Worm (Caenorhabditis elegans) whole organism, L3 larva: ENCODE data around the gene prkl-1.

ENCODE experiments used
- R02D3.7 ChIP-seq: fragments of 150-350 bp; optimal IDR thresholded peaks from 2 replicates; lab custom pipeline; 2014; ENCODE audit warnings: missing biosample characterization, missing genetic modification characterization
- ama-1 ChIP-seq: fragments of 150-350 bp; optimal IDR thresholded peaks from 2 replicates; lab custom pipeline; 2018
- ceh-9 ChIP-seq: sonication (generic microtip); optimal IDR thresholded peaks from 2 replicates; lab custom pipeline; 2018; ENCODE audit warnings: missing biosample characterization, missing genetic modification characterization
- elt-2 ChIP-seq: sonication (generic microtip); optimal IDR thresholded peaks from 2 replicates; lab custom pipeline; 2016; ENCODE audit warnings: missing genetic modification reagents, mild to moderate bottlenecking, missing genetic modification characterization, missing compliant biosample characterization
- fos-1 ChIP-seq: fragments of 150-350 bp; optimal IDR thresholded peaks from 2 replicates; lab custom pipeline; 2014; ENCODE audit warnings: missing biosample characterization, missing genetic modification characterization
- mdl-1 ChIP-seq: fragments of 150-350 bp; optimal IDR thresholded peaks from 2 replicates; lab custom pipeline; 2014; ENCODE audit warnings: missing biosample characterization, missing genetic modification characterization
- nhr-237 ChIP-seq: fragments of 150-350 bp; optimal IDR thresholded peaks from 2 replicates; lab custom pipeline; 2014; ENCODE audit warnings: missing biosample characterization, missing genetic modification characterization
- nhr-28 ChIP-seq: fragments of 150-350 bp; optimal IDR thresholded peaks from 2 replicates; lab custom pipeline; 2014; ENCODE audit warnings: missing biosample characterization, missing genetic modification characterization
- nhr-76 ChIP-seq: fragments of 150-350 bp; sonication (generic microtip); optimal IDR thresholded peaks from 5 replicates; lab custom pipeline; 2014; ENCODE audit warnings: missing biosample characterization, missing genetic modification characterization
- tbx-2 ChIP-seq: sonication (generic microtip); optimal IDR thresholded peaks from 2 replicates; lab custom pipeline; 2016; ENCODE audit warnings: mild to moderate bottlenecking, missing genetic modification characterization, missing compliant biosample characterization

DNA sequence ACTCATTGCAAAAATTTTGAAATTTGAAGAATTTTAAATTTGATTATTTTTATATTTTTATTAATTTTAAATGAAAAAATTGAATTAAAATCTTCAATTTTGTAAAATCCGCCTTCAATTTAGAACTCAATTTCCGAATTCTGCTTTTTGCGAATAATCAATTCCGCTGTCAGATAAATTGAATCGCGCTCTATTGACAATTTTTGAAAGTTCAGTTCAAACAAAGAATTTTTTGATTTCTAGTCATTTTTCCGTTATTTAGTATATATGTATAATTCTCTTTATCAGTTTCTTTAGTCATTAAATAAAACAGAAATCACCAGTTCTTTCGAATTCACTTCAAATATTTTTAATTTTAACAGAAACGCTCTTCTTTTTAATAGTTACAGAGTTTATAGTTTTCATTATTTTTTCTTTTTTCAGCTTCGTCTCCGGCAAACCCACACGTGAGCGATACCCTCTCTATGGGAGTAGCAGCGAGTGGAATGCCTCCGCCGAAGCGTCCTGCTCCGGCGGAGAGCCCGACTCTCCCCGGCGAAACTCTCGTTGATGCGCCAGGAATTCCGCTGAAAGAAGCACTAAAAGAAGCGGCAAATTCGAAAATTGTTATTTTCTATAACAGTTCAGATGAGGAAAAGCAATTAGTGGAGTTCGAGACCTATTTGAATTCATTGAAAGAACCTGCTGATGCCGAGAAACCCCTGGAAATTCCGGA lies 26.2 kb upstream of the prkl-1 start:
- TF ChIP-seq nhr-237 (no peak), tbx-2 (tag; lab: Kevin White, UChicago) (no peak), ceh-9 (tag; lab: Kevin White, UChicago) (no peak), elt-2 (peak; percentile 18), mdl-1 (tag; lab: Kevin White, UChicago) (no peak), R02D3.7 (no peak), ama-1 (lab: Kevin White, UChicago) (no peak), fos-1 (tag; lab: Kevin White, UChicago) (no peak), nhr-76 (tag; lab: Kevin White, UChicago) (no peak), nhr-28 (tag; lab: Kevin White, UChicago) (no peak)
